Fruit fly (Drosophila melanogaster): ENCODE data around the gene bcn92.

DNA sequence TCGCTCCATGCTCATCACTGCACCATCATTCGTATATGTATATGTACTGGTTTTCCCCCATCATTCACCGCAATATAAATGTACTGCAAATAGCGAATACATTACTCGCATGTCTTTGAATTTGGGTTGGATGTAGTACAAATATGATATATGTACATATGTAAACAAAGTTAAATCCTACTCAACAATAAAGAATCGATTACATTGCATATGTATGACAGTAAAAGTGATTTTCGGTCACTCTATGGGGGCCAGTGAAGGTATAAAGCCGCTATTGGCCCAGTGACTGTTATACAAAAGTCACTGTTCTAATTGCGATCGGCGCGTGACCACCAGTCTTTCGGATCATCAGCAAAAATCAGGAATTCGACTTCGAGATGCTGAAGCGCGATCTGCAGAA, 38.1 kb upstream of the bcn92 start, which contains the start of gene CG3457:
- TF ChIP-seq ss (GFP tag; optimal IDR thresholded peaks at IDR 0.05) (no peak), lz (GFP tag; optimal IDR thresholded peaks at IDR 0.05) (no peak), fkh (GFP tag; optimal IDR thresholded peaks at IDR 0.05) (no peak), Hr39 (GFP tag; optimal IDR thresholded peaks at IDR 0.05) (no peak), fd59A (GFP tag; optimal IDR thresholded peaks at IDR 0.05) (no peak), CG10631 (GFP tag; optimal IDR thresholded peaks at IDR 0.05) (no peak), CG15336 (GFP tag; IDR thresholded peaks at IDR 0.05) (no peak), Hr38 (GFP tag; optimal IDR thresholded peaks at IDR 0.05) (no peak)

Data from whole organism, prepupa.